Worm (Caenorhabditis elegans) whole organism, young adult: ENCODE results near the gene ceh-40.

Experiments used
- hlh-26 ChIP-seq: fragments of 200-800 bp; sonication (Bioruptor generic); conservative IDR thresholded peaks from 2 replicates; pipeline ENCODE4 v1.3.6; 2022; ENCODE audit warnings: missing genetic modification reagents, missing genetic modification characterization, missing compliant biosample characterization
- mcd-1 ChIP-seq: fragments of 200-800 bp; sonication (Bioruptor generic); IDR thresholded peaks from 2 replicates; pipeline ENCODE4 v1.3.6; 2022; ENCODE audit warnings: missing genetic modification reagents, missing genetic modification characterization, missing compliant biosample characterization
- nhr-90 ChIP-seq: sonication (generic microtip); optimal IDR thresholded peaks from 2 replicates; lab custom pipeline; 2016; ENCODE audit warnings: missing genotype, mild to moderate bottlenecking, missing genetic modification characterization, missing compliant biosample characterization
- snpc-4 ChIP-seq, 5 experiments: fragments of 150-350 bp in 1 of 5; sonication (generic microtip) in 4 of 5; optimal IDR thresholded peaks; 2 replicates each; lab custom pipeline; 2014 to 2018; ENCODE audit warnings: missing genetic modification characterization in 5 of 5, missing biosample characterization in 3 of 5, antibody characterized with exemption in 2 of 5, mild to moderate bottlenecking in 2 of 5, missing compliant biosample characterization in 2 of 5, missing genotype in 2 of 5, moderate library complexity in 2 of 5, missing genetic modification reagents in 1 of 5
- sptf-2 ChIP-seq: fragments of 200-800 bp; sonication (Bioruptor generic); optimal IDR thresholded peaks from 2 replicates; lab custom pipeline; 2018; ENCODE audit warnings: mild to moderate bottlenecking, missing genetic modification characterization, missing compliant biosample characterization
- ztf-18 ChIP-seq: sonication (generic microtip); optimal IDR thresholded peaks from 2 replicates; lab custom pipeline; 2016; ENCODE audit warnings: missing genotype, mild to moderate bottlenecking, missing genetic modification characterization, missing compliant biosample characterization

DNA sequence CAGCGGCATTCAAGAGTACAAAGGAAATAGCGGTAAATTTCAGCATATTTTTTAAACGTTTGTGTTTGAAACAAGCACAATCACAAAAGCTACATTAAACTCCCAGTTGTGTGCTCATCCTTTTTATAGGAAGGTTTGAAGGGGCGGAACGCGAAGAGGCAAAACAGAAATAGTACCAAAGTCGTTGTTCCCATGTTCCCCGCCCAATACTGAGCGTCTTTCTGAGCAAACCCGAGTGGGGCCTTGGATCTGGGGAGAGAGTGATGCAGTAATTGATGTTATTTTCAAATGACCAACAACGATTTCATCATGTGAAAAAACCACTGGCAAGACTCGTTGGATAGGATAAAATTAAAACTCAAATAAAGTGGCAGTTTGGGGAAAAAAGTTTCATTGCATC is 20.8 kb upstream of the ceh-40 start, which contains the start of gene zig-2:
- TF ChIP-seq sptf-2 (GFP tag; lab: Kevin White, UChicago) (no peak), snpc-4 (GFP tag; optimal IDR thresholded peaks at IDR 0.05; lab: Kevin White, UChicago) (no peak), snpc-4 (tag; optimal IDR thresholded peaks at IDR 0.05; lab: Kevin White, UChicago) (no peak), mcd-1 (no peak), nhr-90 (tag; lab: Kevin White, UChicago) (no peak), hlh-26 (GFP tag; lab: Robert Waterston, UW) (no peak), ztf-18 (tag; lab: Kevin White, UChicago) (no peak)
